Worm (Caenorhabditis elegans) whole organism, mixed stage, embryonic: ENCODE data around the gene C33E10.8.

Experiments used
- ceh-43 ChIP-seq: fragments of 200-800 bp; sonication (Bioruptor generic); optimal IDR thresholded peaks from 2 replicates; lab custom pipeline; 2018; ENCODE audit warnings: mild to moderate bottlenecking, missing genetic modification characterization, moderate library complexity, missing compliant biosample characterization
- ces-1 ChIP-seq: fragments of 150-350 bp; optimal IDR thresholded peaks from 2 replicates; lab custom pipeline; 2014; ENCODE audit warnings: missing biosample characterization, missing genetic modification reagents, missing genetic modification characterization
- elt-1 ChIP-seq: sonication (generic microtip); optimal IDR thresholded peaks from 2 replicates; lab custom pipeline; 2017; ENCODE audit warnings: missing genetic modification characterization, mild to moderate bottlenecking, missing compliant biosample characterization, antibody characterized with exemption, moderate library complexity, borderline replicate concordance; ENCODE audit not compliant: insufficient read depth
- lin-13 ChIP-seq: fragments of 150-350 bp; optimal IDR thresholded peaks from 2 replicates; lab custom pipeline; 2014; ENCODE audit warnings: missing biosample characterization, missing genetic modification characterization
- lsy-2 ChIP-seq: fragments of 150-350 bp; optimal IDR thresholded peaks from 2 replicates; lab custom pipeline; 2014; ENCODE audit warnings: missing biosample characterization, missing genetic modification characterization
- nhr-237 ChIP-seq: fragments of 150-350 bp; optimal IDR thresholded peaks from 2 replicates; lab custom pipeline; 2014; ENCODE audit warnings: missing biosample characterization, missing genetic modification characterization
- snpc-4 ChIP-seq: fragments of 150-350 bp; optimal IDR thresholded peaks from 2 replicates; lab custom pipeline; 2014; ENCODE audit warnings: missing biosample characterization, missing genetic modification characterization
- unc-62 ChIP-seq: fragments of 150-350 bp; optimal IDR thresholded peaks from 2 replicates; lab custom pipeline; 2014; ENCODE audit warnings: missing biosample characterization, missing genetic modification reagents, missing genetic modification characterization

DNA sequence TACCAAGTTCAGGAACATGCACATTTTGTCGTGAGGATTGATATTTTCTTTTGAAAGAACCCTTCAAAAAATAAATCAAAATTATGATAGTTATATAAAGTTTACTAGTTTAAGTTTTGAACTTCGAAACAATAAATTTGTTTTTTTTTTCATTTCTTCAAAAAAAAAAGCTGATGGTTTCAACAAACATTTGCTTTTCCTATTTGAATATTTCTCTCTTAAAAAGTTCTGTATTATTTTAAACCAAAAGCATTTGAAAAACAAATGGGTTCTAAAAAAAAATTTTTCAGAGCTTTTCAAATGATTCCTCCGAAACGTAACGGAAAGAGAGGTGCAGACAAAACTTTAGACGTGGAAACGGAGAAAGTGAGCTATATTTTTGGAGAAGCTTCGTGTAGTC lies 45.9 kb upstream of the C33E10.8 start, which contains the start of gene C53C11.1:
- TF ChIP-seq ceh-43 (no peak), unc-62 (GFP tag; lab: Kevin White, UChicago) (no peak), nhr-237 (tag; lab: Kevin White, UChicago) (no peak), ces-1 (no peak), snpc-4 (tag; lab: Kevin White, UChicago) (no peak), lin-13 (no peak), elt-1 (tag; lab: Kevin White, UChicago) (no peak), lsy-2 (no peak)
